Worm (Caenorhabditis elegans) whole organism, L1 larva: ENCODE data around the gene osm-1.

Experiments
- ama-1 ChIP-seq: fragments of 150-350 bp; optimal IDR thresholded peaks from 2 replicates; lab custom pipeline; 2014
- blmp-1 ChIP-seq: fragments of 150-350 bp; optimal IDR thresholded peaks from 2 replicates; lab custom pipeline; 2014; ENCODE audit warnings: missing biosample characterization, missing genetic modification characterization
- ceh-82 ChIP-seq, 3 experiments: fragments of 150-350 bp in 1 of 3; sonication (generic microtip) in 2 of 3; optimal IDR thresholded peaks; 2 replicates each; lab custom pipeline; 2014 to 2017; ENCODE audit warnings: missing biosample characterization in 3 of 3, missing genetic modification characterization in 3 of 3
- nhr-77 ChIP-seq: fragments of 150-350 bp; optimal IDR thresholded peaks from 2 replicates; lab custom pipeline; 2014; ENCODE audit warnings: missing biosample characterization, missing genetic modification characterization

DNA sequence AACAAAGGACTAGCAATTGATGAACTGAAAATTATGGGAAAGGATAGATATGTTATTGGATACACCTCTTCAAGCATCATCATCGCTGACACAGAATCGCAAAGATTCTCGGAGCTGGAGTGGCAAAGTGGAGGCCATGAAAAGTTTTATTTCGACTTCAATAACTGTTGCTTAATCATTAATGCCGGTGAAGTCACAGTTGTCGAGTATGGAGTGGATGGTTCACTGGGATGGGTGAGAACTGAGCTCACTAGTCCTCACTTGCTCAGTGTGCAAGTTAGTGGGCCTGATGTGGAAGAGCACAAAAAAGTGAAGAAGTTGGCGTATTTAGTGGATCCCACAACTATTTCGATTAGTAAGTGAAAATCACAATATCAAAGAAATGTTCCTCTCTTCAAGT lies 3.4 kb downstream of the osm-1 start:
- no peak for TF ChIP-seq nhr-77
- no peak for TF ChIP-seq ceh-82 (tag; optimal IDR thresholded peaks at IDR 0.05; lab: Kevin White, UChicago)
- no peak for TF ChIP-seq ama-1 (lab: Kevin White, UChicago)
- no peak for TF ChIP-seq blmp-1 (tag; lab: Kevin White, UChicago)
